Fruit fly (Drosophila melanogaster): Measurements from ENCODE around the gene SAK.

The SAK gene

dm6 chr3L:21536857-21537256 is 21.2 kb upstream of the SAK start, which contains the start of gene Rpn10 (continued):
- TF ChIP-seq YL-1 (GFP tag; optimal IDR thresholded peaks at IDR 0.05) (peak; percentile 71), NC2β (GFP tag; optimal IDR thresholded peaks at IDR 0.05) (peak; percentile 18), Sin3A (optimal IDR thresholded peaks at IDR 0.05) (peak; percentile 27), Bgb (GFP tag; IDR thresholded peaks at IDR 0.05; ENCODE audit: partially characterized antibody) (peak; percentile 99), croc (GFP tag; conservative IDR thresholded peaks at IDR 0.05) (no peak), Scr (GFP tag; IDR thresholded peaks at IDR 0.05; ENCODE audit: partially characterized antibody) (peak; percentile 97), Ptx1 (GFP tag; IDR thresholded peaks at IDR 0.05) (no peak), Kr (GFP tag; optimal IDR thresholded peaks at IDR 0.05) (no peak), bbx (GFP tag; IDR thresholded peaks at IDR 0.05; ENCODE audit: partially characterized antibody) (peak; percentile 98), Hr78 (GFP tag; optimal IDR thresholded peaks at IDR 0.05) (peak in 1 of 2 experiments; percentile 99), az2 (GFP tag; optimal IDR thresholded peaks at IDR 0.05) (peak; percentile 6), cato (GFP tag; optimal IDR thresholded peaks at IDR 0.05; ENCODE audit: borderline replicate concordance) (no peak), CG6272 (GFP tag; IDR thresholded peaks at IDR 0.05) (no peak), ash1 (GFP tag; optimal IDR thresholded peaks at IDR 0.05) (no peak), CG12071 (GFP tag; optimal IDR thresholded peaks at IDR 0.05) (no peak), CG3065 (GFP tag; optimal IDR thresholded peaks at IDR 0.05) (no peak), dysf (GFP tag; IDR thresholded peaks at IDR 0.05) (no peak), CG15696 (tag; optimal IDR thresholded peaks at IDR 0.05) (no peak), row (GFP tag; IDR thresholded peaks at IDR 0.05) (peak; percentile 85), CG16779 (GFP tag; IDR thresholded peaks at IDR 0.05) (no peak), D19A (tag; optimal IDR thresholded peaks at IDR 0.05) (peak; percentile 43), Asciz (GFP tag; optimal IDR thresholded peaks at IDR 0.05) (no peak), CG8089 (GFP tag; optimal IDR thresholded peaks at IDR 0.05) (no peak), Dbx (GFP tag; IDR thresholded peaks at IDR 0.05) (peak; percentile 76), CG32532 (GFP tag; IDR thresholded peaks at IDR 0.05) (peak; percentile 71), gro (GFP tag; optimal IDR thresholded peaks at IDR 0.05) (peak; percentile 69), CHES-1-like (GFP tag; optimal IDR thresholded peaks at IDR 0.05) (peak; percentile 44), repo (GFP tag; optimal IDR thresholded peaks at IDR 0.05) (peak; percentile 28), dati (GFP tag; IDR thresholded peaks at IDR 0.05) (no peak), Dfd (GFP tag; optimal IDR thresholded peaks at IDR 0.05) (no peak), HLH54F (GFP tag; optimal IDR thresholded peaks at IDR 0.05) (no peak), fd64A (GFP tag; optimal IDR thresholded peaks at IDR 0.05) (no peak), toy (GFP tag; IDR thresholded peaks at IDR 0.05) (no peak), Awh (GFP tag; IDR thresholded peaks at IDR 0.05) (no peak), peb (GFP tag; IDR thresholded peaks at IDR 0.05) (no peak), inv (GFP tag; IDR thresholded peaks at IDR 0.05; ENCODE audit: partially characterized antibody) (peak; percentile 97), bab2 (GFP tag; optimal IDR thresholded peaks at IDR 0.05) (no peak), mam (GFP tag; optimal IDR thresholded peaks at IDR 0.05) (peak; percentile 38)

dm6 chr3L:21534360-21534759 is 18.7 kb upstream of the SAK start, which contains the start of gene ppk5:
Gene ppk5 (plus strand): TSS chr3L:21534660.
- no peak for TF ChIP-seq odd (GFP tag; optimal IDR thresholded peaks at IDR 0.05)
- no peak for TF ChIP-seq CG11560 (tag; IDR thresholded peaks at IDR 0.05)
- no peak for TF ChIP-seq CG15696 (tag; optimal IDR thresholded peaks at IDR 0.05)
- no peak for TF ChIP-seq Bgb (GFP tag; IDR thresholded peaks at IDR 0.05; ENCODE audit: partially characterized antibody)

Measured in whole organism, embryonic.